Worm (Caenorhabditis elegans): ENCODE data around the gene T21D12.14.

The T21D12.14 gene

DNA sequence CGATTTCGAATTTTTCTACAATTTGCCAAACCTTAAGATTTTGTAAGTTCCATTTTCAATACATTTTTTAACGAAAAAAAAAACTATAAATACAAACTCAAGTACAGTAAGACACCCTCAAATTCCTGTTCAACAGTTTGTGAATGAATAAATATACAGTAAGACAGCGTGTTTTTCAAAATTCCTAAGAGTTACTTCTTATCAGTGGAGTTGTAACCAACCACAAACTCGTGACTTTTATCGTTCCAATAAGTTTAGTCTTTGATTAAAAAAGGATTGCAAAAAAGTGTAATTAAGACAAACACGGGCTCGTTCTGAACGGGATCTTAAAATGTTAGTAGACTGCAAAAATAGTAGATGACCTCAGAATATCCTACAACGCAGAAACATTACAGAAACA lies 12.8 kb downstream of the T21D12.14 start:
- TF ChIP-seq pqm-1 (tag; optimal IDR thresholded peaks at IDR 0.05): peak; percentile 68
- TF ChIP-seq ceh-9 (tag; optimal IDR thresholded peaks at IDR 0.05): no peak
- peak; percentile 30 for TF ChIP-seq pha-4 (tag; optimal IDR thresholded peaks at IDR 0.05)
- TF ChIP-seq nfya-1 (tag; optimal IDR thresholded peaks at IDR 0.05; ENCODE audit: insufficient read depth): no peak
- TF ChIP-seq elt-2 (tag; optimal IDR thresholded peaks at IDR 0.05): peak; percentile 62

ce11 chrIV:274185-274584 lies 13.7 kb downstream of the T21D12.14 start, which contains the start of gene sma-10:
TSS of gene sma-10 (plus strand) at chrIV:274420.
- TF ChIP-seq nhr-11 (tag; optimal IDR thresholded peaks at IDR 0.05): no peak
- TF ChIP-seq jun-1 (tag; optimal IDR thresholded peaks at IDR 0.05): peak; percentile 82
- no peak for TF ChIP-seq ztf-11 (tag; optimal IDR thresholded peaks at IDR 0.05)
- TF ChIP-seq fos-1 (tag; optimal IDR thresholded peaks at IDR 0.05): no peak
- TF ChIP-seq ama-1 (optimal IDR thresholded peaks at IDR 0.05): no peak
- TF ChIP-seq zag-1 (tag; optimal IDR thresholded peaks at IDR 0.05): no peak
- peak; percentile 29 for TF ChIP-seq nfya-1 (tag; optimal IDR thresholded peaks at IDR 0.05; ENCODE audit: insufficient read depth)
- no peak for TF ChIP-seq ztf-4 (tag; optimal IDR thresholded peaks at IDR 0.05)
- no peak for TF ChIP-seq egl-27 (tag; optimal IDR thresholded peaks at IDR 0.05)
- peak; percentile 65 for TF ChIP-seq ceh-28 (tag; optimal IDR thresholded peaks at IDR 0.05)
- no peak for TF ChIP-seq nhr-237 (tag; optimal IDR thresholded peaks at IDR 0.05)
- peak; percentile 82 for TF ChIP-seq pha-4 (tag; optimal IDR thresholded peaks at IDR 0.05)
- no peak for TF ChIP-seq lin-39 (tag; optimal IDR thresholded peaks at IDR 0.05)
- TF ChIP-seq nhr-77 (tag; optimal IDR thresholded peaks at IDR 0.05): no peak
- TF ChIP-seq nhr-23 (tag; optimal IDR thresholded peaks at IDR 0.05): peak; percentile 76
- no peak for TF ChIP-seq skn-1 (tag; optimal IDR thresholded peaks at IDR 0.05)
- peak; percentile 97 for TF ChIP-seq elt-2 (tag; optimal IDR thresholded peaks at IDR 0.05)
- no peak for TF ChIP-seq elt-1 (tag; optimal IDR thresholded peaks at IDR 0.05)
- no peak for TF ChIP-seq R02D3.7 (tag; optimal IDR thresholded peaks at IDR 0.05)
- TF ChIP-seq mdl-1 (tag; optimal IDR thresholded peaks at IDR 0.05): no peak
- no peak for TF ChIP-seq lin-15B (tag; optimal IDR thresholded peaks at IDR 0.05)
- no peak for TF ChIP-seq sea-2 (GFP tag; optimal IDR thresholded peaks at IDR 0.05)
- no peak for TF ChIP-seq nhr-25 (tag; optimal IDR thresholded peaks at IDR 0.05)
- TF ChIP-seq fkh-2 (tag; optimal IDR thresholded peaks at IDR 0.05): no peak
- TF ChIP-seq ceh-16 (tag; optimal IDR thresholded peaks at IDR 0.05): no peak
- TF ChIP-seq ceh-9 (tag; optimal IDR thresholded peaks at IDR 0.05): no peak
- TF ChIP-seq daf-12 (tag; optimal IDR thresholded peaks at IDR 0.05): no peak
- TF ChIP-seq snpc-4 (tag; optimal IDR thresholded peaks at IDR 0.05): no peak
- no peak for TF ChIP-seq nhr-28 (tag; optimal IDR thresholded peaks at IDR 0.05)
- peak in 2 of 3 experiments; percentile 17 to 58 for TF ChIP-seq elt-3 (tag; optimal IDR thresholded peaks at IDR 0.05)
- no peak for TF ChIP-seq unc-39 (tag; optimal IDR thresholded peaks at IDR 0.05)
- no peak for TF ChIP-seq unc-62 (GFP tag; optimal IDR thresholded peaks at IDR 0.05)
- TF ChIP-seq pqm-1 (tag; optimal IDR thresholded peaks at IDR 0.05): peak; percentile 98
- TF ChIP-seq mml-1 (tag; optimal IDR thresholded peaks at IDR 0.05): no peak
- TF ChIP-seq fkh-10 (GFP tag; optimal IDR thresholded peaks at IDR 0.05): no peak
- no peak for TF ChIP-seq nhr-12 (tag; optimal IDR thresholded peaks at IDR 0.05)
- no peak for TF ChIP-seq ZK546.5 (tag; optimal IDR thresholded peaks at IDR 0.05)
- TF ChIP-seq aly-2 (tag; optimal IDR thresholded peaks at IDR 0.05): no peak
- TF ChIP-seq ceh-82 (tag; optimal IDR thresholded peaks at IDR 0.05): no peak
- no peak for TF ChIP-seq eor-1 (tag; optimal IDR thresholded peaks at IDR 0.05)
- TF ChIP-seq nhr-67 (tag; optimal IDR thresholded peaks at IDR 0.05): no peak
- TF ChIP-seq egl-5 (tag; optimal IDR thresholded peaks at IDR 0.05): no peak
- TF ChIP-seq hmg-11 (tag; optimal IDR thresholded peaks at IDR 0.05): no peak
- no peak for TF ChIP-seq lsy-12 (tag; optimal IDR thresholded peaks at IDR 0.05)
- TF ChIP-seq nhr-76 (tag; optimal IDR thresholded peaks at IDR 0.05): no peak
- peak; percentile 0 for TF ChIP-seq nhr-43 (tag; optimal IDR thresholded peaks at IDR 0.05; ENCODE audit: poor library complexity, severe bottlenecking)
- no peak for TF ChIP-seq tbx-2 (tag; optimal IDR thresholded peaks at IDR 0.05)
